Fruit fly (Drosophila melanogaster) whole organism, wandering third instar larva: Measurements from ENCODE around the gene G9a.

Experiments used
- CG9705 ChIP-seq: fragments of 200-800 bp; sonication (Bioruptor generic); optimal IDR thresholded peaks from 2 replicates; lab custom pipeline; 2018; ENCODE audit warnings: missing biosample characterization, mild to moderate bottlenecking, missing genetic modification characterization
- ey ChIP-seq: fragments of 200-800 bp; sonication (Bioruptor generic); optimal IDR thresholded peaks from 2 replicates; lab custom pipeline; 2016; ENCODE audit warnings: missing biosample characterization, missing genetic modification characterization
- fru ChIP-seq: fragments of 200-800 bp; sonication (Bioruptor generic); optimal IDR thresholded peaks from 3 replicates; lab custom pipeline; 2016; ENCODE audit warnings: missing biosample characterization, mild to moderate bottlenecking, missing genetic modification characterization
- lola ChIP-seq: fragments of >200 bp; optimal IDR thresholded peaks from 2 replicates; lab custom pipeline; 2017; ENCODE audit warnings: missing biosample characterization, missing genetic modification characterization
- pan ChIP-seq: fragments of >200 bp; optimal IDR thresholded peaks from 2 replicates; lab custom pipeline; 2017
- usp ChIP-seq: fragments of >200 bp; optimal IDR thresholded peaks from 2 replicates; lab custom pipeline; 2017; ENCODE audit warnings: missing biosample characterization, missing genetic modification characterization

DNA sequence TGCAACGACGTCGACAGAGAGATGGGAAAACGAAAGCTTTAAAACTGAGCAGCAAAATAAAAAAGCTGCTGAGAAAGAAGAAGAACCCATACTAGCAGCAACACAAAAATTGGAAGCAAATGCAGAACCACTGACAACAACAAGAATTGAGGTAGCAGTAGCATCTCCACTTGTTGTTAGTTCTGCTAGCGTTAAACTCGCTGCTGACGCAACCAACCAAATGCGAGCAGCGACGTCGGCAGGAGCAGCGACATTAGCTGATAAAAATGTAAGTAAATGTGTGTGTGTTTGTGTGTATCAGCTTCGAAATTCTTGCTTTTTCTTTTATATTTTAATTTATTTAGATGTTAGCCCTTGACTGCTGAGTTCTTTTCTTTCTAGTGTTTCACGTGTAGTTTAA, 1.6 kb downstream of the G9a start:
- TF ChIP-seq usp (GFP tag; lab: Kevin White, UChicago) (no peak), pan (no peak), lola (no peak), fru (no peak), CG9705 (no peak), ey (GFP tag; lab: Kevin White, UChicago) (no peak)
